Worm (Caenorhabditis elegans): ENCODE data around the gene C10G8.8.

C10G8.8 gene

ce11 chrV:5275426-5276007 lies 52.7 kb downstream of the C10G8.8 start (continued):
- no peak for TF ChIP-seq efl-1 (GFP tag; optimal IDR thresholded peaks at IDR 0.05)
- TF ChIP-seq B0336.3 (GFP tag; IDR thresholded peaks at IDR 0.05), result 0 out of 2 replicates have a peak, but pooled peaks have one; percentile 34
- no peak for TF ChIP-seq nfyb-1 (GFP tag; IDR thresholded peaks at IDR 0.05)
- TF ChIP-seq Y53G8AR.9 (GFP tag; conservative IDR thresholded peaks at IDR 0.05), result peak; percentile 63; the same call in 1 of the 2 replicates
- no peak for TF ChIP-seq F37B4.10 (GFP tag; IDR thresholded peaks at IDR 0.05)
- TF ChIP-seq F23B12.7 (tag; optimal IDR thresholded peaks at IDR 0.05; ENCODE audit: insufficient read depth), result no peak
- TF ChIP-seq pha-4 (tag; optimal IDR thresholded peaks at IDR 0.05), result no peak
- TF ChIP-seq egl-18 (GFP tag; IDR thresholded peaks at IDR 0.05), result no peak
- TF ChIP-seq dpl-1 (GFP tag; optimal IDR thresholded peaks at IDR 0.05), result no peak
- TF ChIP-seq ets-4 (GFP tag; optimal IDR thresholded peaks at IDR 0.05), result no peak
- TF ChIP-seq madf-3 (GFP tag; IDR thresholded peaks at IDR 0.05), result no peak
- TF ChIP-seq Y67H2A.10 (GFP tag; conservative IDR thresholded peaks at IDR 0.05), result no peak
- TF ChIP-seq chd-7 (tag; optimal IDR thresholded peaks at IDR 0.05), result no peak
- TF ChIP-seq xnd-1 (tag; optimal IDR thresholded peaks at IDR 0.05), result no peak
- no peak for TF ChIP-seq Y53F4B.3 (GFP tag; IDR thresholded peaks at IDR 0.05)
- TF ChIP-seq akir-1 (GFP tag; optimal IDR thresholded peaks at IDR 0.05), result no peak
- no peak for TF ChIP-seq lin-40 (tag; optimal IDR thresholded peaks at IDR 0.05)
- TF ChIP-seq egl-44 (GFP tag; IDR thresholded peaks at IDR 0.05), result no peak
- TF ChIP-seq athp-1 (tag; optimal IDR thresholded peaks at IDR 0.05), result peak; percentile 52
- TF ChIP-seq snpc-4 (GFP tag; optimal IDR thresholded peaks at IDR 0.05), result no peak
- TF ChIP-seq snpc-4 (tag; optimal IDR thresholded peaks at IDR 0.05), result no peak
- TF ChIP-seq B0261.1 (tag; optimal IDR thresholded peaks at IDR 0.05), result no peak
- TF ChIP-seq cebp-1 (GFP tag; IDR thresholded peaks at IDR 0.05), result no peak
- peak; percentile 58 for TF ChIP-seq cebp-1 (tag; optimal IDR thresholded peaks at IDR 0.05)
- TF ChIP-seq nhr-90 (tag; optimal IDR thresholded peaks at IDR 0.05), result no peak
- no peak for TF ChIP-seq let-526 (GFP tag; IDR thresholded peaks at IDR 0.05)
- no peak for TF ChIP-seq nhr-80 (tag; optimal IDR thresholded peaks at IDR 0.05)
- TF ChIP-seq attf-6 (GFP tag; IDR thresholded peaks at IDR 0.05), result 0 out of 2 replicates have a peak, but pooled peaks have one; percentile 47
- no peak for TF ChIP-seq T26A5.8 (tag; optimal IDR thresholded peaks at IDR 0.05)
- TF ChIP-seq ekl-4 (GFP tag; IDR thresholded peaks at IDR 0.05), result peak; percentile 60; the same call in 1 of the 2 replicates
- TF ChIP-seq Y95B8A.8 (GFP tag; IDR thresholded peaks at IDR 0.05), result no peak
- no peak for TF ChIP-seq B0019.2 (GFP tag; conservative IDR thresholded peaks at IDR 0.05)
- peak; percentile 54 for TF ChIP-seq snpc-1.3 (tag; optimal IDR thresholded peaks at IDR 0.05; ENCODE audit: insufficient read depth)
- TF ChIP-seq ceh-91 (GFP tag; IDR thresholded peaks at IDR 0.05), result no peak
- TF ChIP-seq ceh-58 (GFP tag; IDR thresholded peaks at IDR 0.05), result no peak
- TF ChIP-seq Y79H2A.3 (GFP tag; conservative IDR thresholded peaks at IDR 0.05), result no peak
- TF ChIP-seq attf-5 (GFP tag; optimal IDR thresholded peaks at IDR 0.05), result no peak
- TF ChIP-seq rpc-1 (optimal IDR thresholded peaks at IDR 0.05), result no peak
- TF ChIP-seq rpc-1 (tag; optimal IDR thresholded peaks at IDR 0.05), result no peak
- TF ChIP-seq unc-130 (GFP tag; optimal IDR thresholded peaks at IDR 0.05), result no peak
- TF ChIP-seq sptf-2 (GFP tag; optimal IDR thresholded peaks at IDR 0.05), result no peak
- peak in 1 of 3 experiments; percentile 64 for TF ChIP-seq lin-35 (GFP tag; optimal IDR thresholded peaks at IDR 0.05)
- TF ChIP-seq gei-17 (GFP tag; optimal IDR thresholded peaks at IDR 0.05), result no peak
- TF ChIP-seq K11D2.4 (GFP tag; IDR thresholded peaks at IDR 0.05), result no peak
- TF ChIP-seq hlh-26 (GFP tag; conservative IDR thresholded peaks at IDR 0.05), result no peak
- no peak for TF ChIP-seq let-607 (tag; optimal IDR thresholded peaks at IDR 0.05)
- TF ChIP-seq C17E4.6 (GFP tag; IDR thresholded peaks at IDR 0.05), result no peak
- TF ChIP-seq unc-62 (GFP tag; optimal IDR thresholded peaks at IDR 0.05), result no peak
- TF ChIP-seq D2030.7 (GFP tag; IDR thresholded peaks at IDR 0.05), result 0 out of 2 replicates have a peak, but pooled peaks have one; percentile 9

Measured in whole organism, young adult.